Fruit fly (Drosophila melanogaster): ENCODE measurements around the gene CG2614.

CG2614 gene

DNA sequence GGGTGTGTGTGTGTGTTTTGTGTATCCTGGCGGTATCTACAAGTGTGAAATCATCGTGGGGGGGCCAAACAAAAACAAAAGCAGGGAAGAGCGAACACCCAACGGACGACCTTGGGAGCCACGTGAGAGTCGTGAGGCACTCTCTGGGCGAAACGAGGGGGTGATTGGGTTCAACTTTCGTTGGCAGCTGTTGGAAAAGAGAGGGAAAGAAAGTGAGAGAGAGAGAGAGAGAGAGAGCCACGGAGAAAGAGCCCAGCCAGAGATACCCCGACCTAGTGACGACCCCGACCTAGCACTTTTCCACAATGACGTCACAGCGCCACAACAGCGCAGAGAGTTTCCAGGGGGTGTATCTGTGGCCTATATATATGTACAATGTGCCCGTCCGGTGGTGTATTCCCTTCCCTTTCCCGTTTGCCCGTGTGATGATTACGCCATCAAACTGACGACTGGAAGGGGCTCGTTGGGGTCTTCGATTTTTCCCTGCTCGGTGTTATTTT, 49.7 kb downstream of the CG2614 start:
- TF ChIP-seq pan (optimal IDR thresholded peaks at IDR 0.05) (no peak), Dll (optimal IDR thresholded peaks at IDR 0.05) (no peak)
